Fruit fly (Drosophila melanogaster) whole organism, prepupa: ENCODE measurements around the gene Rab5.
A peak's percentile ranks its signal among the peaks of the same experiment; 100 is the strongest.

Source experiments
- Blimp-1 ChIP-seq: fragments of 200-800 bp; sonication (Bioruptor generic); optimal IDR thresholded peaks from 3 replicates; lab custom pipeline; 2017; ENCODE audit warnings: missing biosample characterization, missing genetic modification characterization, mild to moderate bottlenecking, moderate library complexity, missing genetic modification reagents
- CG10631 ChIP-seq: fragments of 200-800 bp; sonication (Bioruptor generic); optimal IDR thresholded peaks from 2 replicates; lab custom pipeline; 2016; ENCODE audit warnings: missing biosample characterization, missing genetic modification characterization
- CG10669 ChIP-seq: fragments of 200-800 bp; sonication (Bioruptor generic); optimal IDR thresholded peaks from 3 replicates; lab custom pipeline; 2018; ENCODE audit warnings: missing biosample characterization, mild to moderate bottlenecking, missing genetic modification characterization, moderate library complexity
- CG11762 ChIP-seq: fragments of 200-800 bp; sonication (Bioruptor generic); optimal IDR thresholded peaks from 3 replicates; lab custom pipeline; 2016; ENCODE audit warnings: missing biosample characterization, missing genetic modification characterization; ENCODE audit not compliant: insufficient read depth
- CG1621 ChIP-seq: fragments of 200-800 bp; sonication (Bioruptor generic); optimal IDR thresholded peaks from 3 replicates; lab custom pipeline; 2018; ENCODE audit warnings: missing biosample characterization, mild to moderate bottlenecking, missing genetic modification characterization
- CG16779 ChIP-seq: fragments of 200-800 bp; sonication (Bioruptor generic); optimal IDR thresholded peaks from 3 replicates; lab custom pipeline; 2017; ENCODE audit warnings: missing biosample characterization, mild to moderate bottlenecking, missing genetic modification characterization
- CG3032 ChIP-seq: fragments of 200-800 bp; optimal IDR thresholded peaks from 2 replicates; lab custom pipeline; 2019; ENCODE audit warnings: missing biosample characterization, mild to moderate bottlenecking, missing genetic modification characterization, moderate library complexity
- CG31627 ChIP-seq: fragments of 200-800 bp; sonication (Bioruptor generic); optimal IDR thresholded peaks from 3 replicates; lab custom pipeline; 2016; ENCODE audit warnings: missing biosample characterization, missing genetic modification characterization
- CG34406 ChIP-seq: fragments of 200-800 bp; sonication (Bioruptor generic); optimal IDR thresholded peaks from 3 replicates; lab custom pipeline; 2016; ENCODE audit warnings: missing biosample characterization, missing genetic modification characterization
- CG3919 ChIP-seq: fragments of 200-800 bp; sonication (Bioruptor generic); optimal IDR thresholded peaks from 3 replicates; lab custom pipeline; 2016; ENCODE audit warnings: missing biosample characterization, missing genetic modification characterization
- CG4318 ChIP-seq: fragments of 200-800 bp; sonication (Bioruptor generic); optimal IDR thresholded peaks from 3 replicates; lab custom pipeline; 2017; ENCODE audit warnings: missing biosample characterization, mild to moderate bottlenecking, missing genetic modification characterization
- CG6163 ChIP-seq: fragments of 200-800 bp; sonication (Bioruptor generic); IDR thresholded peaks from 3 replicates; pipeline ENCODE4 v1.3.6; 2022; ENCODE audit warnings: missing biosample characterization, missing genetic modification characterization
- CG6276 ChIP-seq: fragments of 200-800 bp; sonication (Bioruptor generic); optimal IDR thresholded peaks from 2 replicates; lab custom pipeline; 2017; ENCODE audit warnings: missing biosample characterization, mild to moderate bottlenecking, missing genetic modification characterization
- CG6808 ChIP-seq: fragments of 200-800 bp; sonication (Bioruptor generic); optimal IDR thresholded peaks from 3 replicates; lab custom pipeline; 2017; ENCODE audit warnings: missing biosample characterization, missing genetic modification characterization, mild to moderate bottlenecking, moderate library complexity, missing genetic modification reagents
- CG7368 ChIP-seq: fragments of 200-800 bp; sonication (Bioruptor generic); optimal IDR thresholded peaks from 3 replicates; lab custom pipeline; 2016; ENCODE audit warnings: missing biosample characterization, missing genetic modification characterization
- CG8119 ChIP-seq: fragments of 200-800 bp; sonication (Bioruptor generic); IDR thresholded peaks from 3 replicates; pipeline ENCODE4 v1.3.6; 2022; ENCODE audit warnings: missing biosample characterization, missing genetic modification characterization
- CG8632 ChIP-seq: fragments of 200-800 bp; sonication (Bioruptor generic); optimal IDR thresholded peaks from 3 replicates; lab custom pipeline; 2016; ENCODE audit warnings: missing biosample characterization, missing genetic modification characterization
- CG9139 ChIP-seq: fragments of 200-800 bp; sonication (Bioruptor generic); optimal IDR thresholded peaks from 3 replicates; lab custom pipeline; 2017; ENCODE audit warnings: missing biosample characterization, mild to moderate bottlenecking, missing genetic modification characterization
- Eip78C ChIP-seq: fragments of 200-800 bp; sonication (Bioruptor generic); peaks from one replicate; lab custom pipeline; 2016; ENCODE audit warnings: missing biosample characterization, missing genetic modification characterization
- Eip93F ChIP-seq: fragments of 200-800 bp; sonication (Bioruptor generic); optimal IDR thresholded peaks from 2 replicates; lab custom pipeline; 2016; ENCODE audit warnings: missing biosample characterization, mild to moderate bottlenecking, missing genetic modification characterization
- Ets21C ChIP-seq: fragments of 200-800 bp; sonication (Bioruptor generic); optimal IDR thresholded peaks from 3 replicates; lab custom pipeline; 2016; ENCODE audit warnings: missing biosample characterization, missing genetic modification characterization
- Ets96B ChIP-seq: fragments of 200-800 bp; optimal IDR thresholded peaks from 2 replicates; lab custom pipeline; 2019; ENCODE audit warnings: missing biosample characterization, mild to moderate bottlenecking, missing genetic modification characterization, moderate library complexity
- Hr38 ChIP-seq: sonication (Bioruptor generic); optimal IDR thresholded peaks from 2 replicates; lab custom pipeline; 2016; ENCODE audit warnings: missing biosample characterization, missing genetic modification characterization
- Hr39 ChIP-seq: fragments of 200-800 bp; sonication (Bioruptor generic); optimal IDR thresholded peaks from 2 replicates; lab custom pipeline; 2016; ENCODE audit warnings: missing biosample characterization, missing genetic modification characterization
- Met ChIP-seq: fragments of 200-800 bp; sonication (Bioruptor generic); optimal IDR thresholded peaks from 3 replicates; lab custom pipeline; 2016; ENCODE audit warnings: missing biosample characterization, missing genetic modification characterization
- OdsH ChIP-seq: fragments of 200-800 bp; sonication (Bioruptor generic); optimal IDR thresholded peaks from 3 replicates; lab custom pipeline; 2016; ENCODE audit warnings: missing biosample characterization, missing genetic modification characterization
- Smox ChIP-seq: fragments of 200-800 bp; sonication (Bioruptor generic); optimal IDR thresholded peaks from 3 replicates; lab custom pipeline; 2016; ENCODE audit warnings: missing biosample characterization, missing genetic modification characterization
- Sox14 ChIP-seq: fragments of 200-800 bp; sonication (Bioruptor generic); optimal IDR thresholded peaks from 3 replicates; lab custom pipeline; 2016; ENCODE audit warnings: missing biosample characterization, missing genetic modification characterization
- Sox15 ChIP-seq: fragments of 200-800 bp; sonication (Bioruptor generic); optimal IDR thresholded peaks from 3 replicates; lab custom pipeline; 2016; ENCODE audit warnings: missing biosample characterization, missing genetic modification characterization
- cyc ChIP-seq: fragments of 200-800 bp; sonication (Bioruptor generic); optimal IDR thresholded peaks from 3 replicates; lab custom pipeline; 2016; ENCODE audit warnings: missing biosample characterization, missing genetic modification characterization
- esn ChIP-seq: fragments of 200-800 bp; sonication (Bioruptor generic); optimal IDR thresholded peaks from 2 replicates; lab custom pipeline; 2016; ENCODE audit warnings: missing biosample characterization, mild to moderate bottlenecking, missing genetic modification characterization, moderate library complexity
- fd59A ChIP-seq: fragments of 200-800 bp; sonication (Bioruptor generic); optimal IDR thresholded peaks from 2 replicates; lab custom pipeline; 2017; ENCODE audit warnings: missing biosample characterization, mild to moderate bottlenecking, missing genetic modification characterization, missing genetic modification reagents
- fd85E ChIP-seq: fragments of 200-800 bp; sonication (Bioruptor generic); optimal IDR thresholded peaks from 3 replicates; lab custom pipeline; 2016; ENCODE audit warnings: missing biosample characterization, missing genetic modification characterization
- fkh ChIP-seq: fragments of 200-800 bp; sonication (Bioruptor generic); optimal IDR thresholded peaks from 3 replicates; lab custom pipeline; 2017; ENCODE audit warnings: missing biosample characterization, mild to moderate bottlenecking, missing genetic modification characterization, moderate library complexity
- lz ChIP-seq: fragments of 200-800 bp; sonication (Bioruptor generic); optimal IDR thresholded peaks from 3 replicates; lab custom pipeline; 2016; ENCODE audit warnings: missing biosample characterization, missing genetic modification characterization
- net ChIP-seq: fragments of 200-800 bp; sonication (Bioruptor generic); optimal IDR thresholded peaks from 3 replicates; lab custom pipeline; 2016; ENCODE audit warnings: missing biosample characterization, missing genetic modification characterization
- pdm3 ChIP-seq: fragments of 200-800 bp; sonication (Bioruptor generic); optimal IDR thresholded peaks from 3 replicates; lab custom pipeline; 2016; ENCODE audit warnings: missing biosample characterization, missing genetic modification characterization
- salr ChIP-seq, 2 experiments: fragments of 200-800 bp; sonication (Bioruptor generic); optimal IDR thresholded peaks; 3 replicates each; lab custom pipeline; 2016 to 2018; ENCODE audit warnings: missing biosample characterization in 2 of 2, missing genetic modification characterization in 2 of 2, mild to moderate bottlenecking in 1 of 2
- spab ChIP-seq: fragments of 200-800 bp; sonication (Bioruptor generic); optimal IDR thresholded peaks from 2 replicates; lab custom pipeline; 2017; ENCODE audit warnings: missing biosample characterization, mild to moderate bottlenecking, missing genetic modification characterization, missing genetic modification reagents
- svp ChIP-seq: fragments of 200-800 bp; sonication (Bioruptor generic); peaks from one replicate; lab custom pipeline; 2016; ENCODE audit warnings: missing biosample characterization, missing genetic modification characterization
- topi ChIP-seq: fragments of 200-800 bp; sonication (Bioruptor generic); optimal IDR thresholded peaks from 3 replicates; lab custom pipeline; 2016; ENCODE audit warnings: missing biosample characterization, missing genetic modification characterization

Gene Rab5

DNA sequence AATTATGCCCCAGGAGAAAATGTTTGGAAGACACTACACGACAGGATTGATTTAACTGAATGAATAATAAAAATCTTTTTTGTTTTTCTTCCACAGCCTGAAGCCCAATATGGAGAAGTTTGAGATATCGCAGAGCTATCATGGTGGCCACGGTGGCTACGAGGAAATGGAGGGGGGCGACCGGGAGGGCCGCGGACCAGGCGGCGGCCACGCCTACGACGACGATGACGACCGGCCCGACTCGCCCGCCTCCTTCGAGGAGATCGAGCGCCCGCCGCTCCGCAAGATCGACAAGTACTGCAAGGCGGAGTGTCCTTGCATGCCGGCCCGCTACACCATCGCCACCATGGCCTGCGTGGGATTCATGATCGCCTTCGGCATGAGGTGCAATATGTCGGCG is 39.6 kb upstream of the Rab5 start:
- TF ChIP-seq topi (GFP tag; lab: Kevin White, UChicago) = no peak
- TF ChIP-seq CG10631 = no peak
- no peak for TF ChIP-seq Hr39 (GFP tag; lab: Kevin White, UChicago)
- TF ChIP-seq CG8119 = no peak
- no peak for TF ChIP-seq Sox15 (GFP tag; lab: Kevin White, UChicago)
- no peak for TF ChIP-seq CG9139 (GFP tag; lab: Kevin White, UChicago)
- TF ChIP-seq net = no peak

DNA sequence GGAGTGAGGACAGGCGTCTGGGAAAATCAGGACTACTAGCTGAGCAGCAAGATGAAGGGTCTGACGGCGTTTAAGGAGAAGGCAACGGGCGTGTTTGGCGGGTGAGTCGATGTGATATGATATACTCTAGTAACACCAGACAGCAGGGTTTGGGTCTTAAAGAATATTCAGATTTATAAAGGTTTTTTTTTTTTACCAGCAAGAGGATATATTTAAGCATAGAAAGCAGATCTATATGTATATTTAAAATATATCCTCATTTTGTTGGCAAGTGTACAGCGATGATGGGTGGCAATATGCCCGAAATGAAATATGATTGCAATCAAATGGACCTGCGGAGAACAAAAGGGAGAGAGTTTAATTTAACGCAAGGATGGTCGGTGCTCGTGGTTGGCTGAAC is 37.1 kb upstream of the Rab5 start:
- TF ChIP-seq fd85E (GFP tag; lab: Kevin White, UChicago) (no peak), svp (GFP tag; lab: Kevin White, UChicago) (peak; percentile 41)

DNA sequence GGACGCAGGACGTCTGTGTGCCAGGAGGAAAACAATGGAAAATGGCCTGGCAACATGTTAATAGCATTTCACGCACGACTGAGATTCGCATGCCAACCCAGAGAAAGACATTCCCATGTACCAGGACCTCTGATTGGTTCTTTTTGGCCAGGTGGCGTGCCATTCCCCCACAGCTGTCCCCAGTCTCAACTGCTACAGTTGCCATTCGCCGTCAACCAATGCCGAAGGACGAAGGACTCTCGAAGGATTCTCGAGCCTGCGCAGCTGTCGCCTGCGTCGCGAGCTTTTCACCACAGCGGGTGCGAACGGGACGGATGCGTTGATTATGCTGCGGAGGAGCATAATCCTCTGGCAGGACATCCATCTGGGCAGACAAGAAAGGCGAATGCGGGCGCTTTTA is 34.8 kb upstream of the Rab5 start, which contains the start of gene VGlut:
TSS of gene VGlut (plus strand) at position 399 of the 400 bp plus-strand sequence.
- no peak for TF ChIP-seq Eip93F (GFP tag; lab: Kevin White, UChicago)
- no peak for TF ChIP-seq CG6808 (GFP tag; lab: Kevin White, UChicago)
- TF ChIP-seq Blimp-1 (GFP tag; lab: Kevin White, UChicago) = no peak
- TF ChIP-seq CG34406 (GFP tag; lab: Kevin White, UChicago) = no peak
- no peak for TF ChIP-seq CG3919 (GFP tag; lab: Kevin White, UChicago)
- no peak for TF ChIP-seq OdsH (GFP tag; lab: Kevin White, UChicago)
- no peak for TF ChIP-seq CG11762 (GFP tag; lab: Kevin White, UChicago)
- TF ChIP-seq fd85E (GFP tag; lab: Kevin White, UChicago) = no peak
- TF ChIP-seq, all 60 proteins: peak for 0

DNA sequence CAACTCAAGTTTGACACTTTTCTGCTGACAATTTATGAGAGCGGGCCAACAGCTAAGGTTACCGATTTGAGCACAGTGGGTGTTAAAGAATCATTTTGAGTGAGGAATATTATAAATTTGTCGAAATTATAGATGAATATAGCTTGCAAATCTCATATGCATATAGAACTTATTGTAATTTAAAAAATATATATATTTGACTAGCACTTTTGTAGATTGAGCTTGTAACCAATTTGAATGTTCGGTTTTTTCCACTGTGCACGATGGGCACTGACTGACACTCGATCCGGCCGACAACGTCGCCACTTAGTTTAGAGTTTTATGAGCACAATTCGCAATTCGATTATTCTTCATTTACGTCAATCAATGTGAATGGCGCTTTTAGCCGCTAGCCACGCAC is 33.4 kb upstream of the Rab5 start:
- TF ChIP-seq Blimp-1 (GFP tag; lab: Kevin White, UChicago) (no peak), Smox (GFP tag; lab: Kevin White, UChicago) (no peak), CG10631 (peak; percentile 8), CG34406 (GFP tag; lab: Kevin White, UChicago) (no peak), CG1621 (no peak), svp (GFP tag; lab: Kevin White, UChicago) (peak; percentile 55)

DNA sequence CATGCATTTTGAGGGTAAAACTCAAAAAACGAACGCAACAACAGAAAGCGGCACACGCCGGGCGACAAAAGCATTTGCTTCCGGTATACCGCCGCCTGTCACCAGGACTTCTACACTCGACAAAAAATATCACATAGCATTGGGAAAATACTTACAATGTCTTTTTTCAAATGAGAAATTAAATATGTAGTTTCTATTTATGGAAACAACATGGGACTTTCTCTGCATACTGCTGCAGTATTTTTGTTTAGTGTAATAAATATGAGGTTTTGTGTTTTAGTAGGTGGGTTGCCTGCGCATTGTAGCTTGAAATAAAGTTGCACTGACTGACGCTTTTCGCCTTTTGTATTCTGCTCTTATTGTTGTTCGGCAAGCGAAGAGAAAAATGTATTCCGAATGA is 32.0 kb upstream of the Rab5 start:
- no peak for TF ChIP-seq CG4318 (GFP tag; lab: Kevin White, UChicago)
- TF ChIP-seq spab (GFP tag; lab: Kevin White, UChicago) = no peak
- TF ChIP-seq CG6276 (GFP tag; lab: Kevin White, UChicago) = no peak
- peak; percentile 9 for TF ChIP-seq Met (GFP tag; lab: Kevin White, UChicago)
- peak; percentile 8 for TF ChIP-seq CG31627
- TF ChIP-seq lz (GFP tag; lab: Kevin White, UChicago) = peak; percentile 2
- TF ChIP-seq CG3919 (GFP tag; lab: Kevin White, UChicago) = no peak
- TF ChIP-seq Smox (GFP tag; lab: Kevin White, UChicago) = peak; percentile 26
- TF ChIP-seq CG9139 (GFP tag; lab: Kevin White, UChicago) = no peak
- no peak for TF ChIP-seq salr (GFP tag; optimal IDR thresholded peaks at IDR 0.05; lab: Kevin White, UChicago)
- no peak for TF ChIP-seq OdsH (GFP tag; lab: Kevin White, UChicago)
- TF ChIP-seq CG8632 = no peak
- no peak for TF ChIP-seq Hr38 (GFP tag; lab: Kevin White, UChicago)
- TF ChIP-seq esn = no peak
- no peak for TF ChIP-seq Ets21C (GFP tag; lab: Kevin White, UChicago)
- TF ChIP-seq Eip78C (GFP tag; lab: Kevin White, UChicago) = peak; percentile 57
- no peak for TF ChIP-seq Sox14 (GFP tag; lab: Kevin White, UChicago)
- TF ChIP-seq pdm3 (GFP tag; lab: Kevin White, UChicago) = no peak
- TF ChIP-seq fd59A (GFP tag; lab: Kevin White, UChicago) = no peak
- no peak for TF ChIP-seq CG34406 (GFP tag; lab: Kevin White, UChicago)
- TF ChIP-seq Eip93F (GFP tag; lab: Kevin White, UChicago) = no peak
- peak; percentile 57; the same call in 1 of the 3 replicates for TF ChIP-seq CG6163
- no peak for TF ChIP-seq CG16779 (tag; lab: Kevin White, UChicago)
- no peak for TF ChIP-seq fkh
- no peak for TF ChIP-seq Ets96B (tag; lab: Kevin White, UChicago)
- peak; percentile 19 for TF ChIP-seq cyc (GFP tag; lab: Kevin White, UChicago)
- TF ChIP-seq CG10669 (GFP tag; lab: Kevin White, UChicago) = peak; percentile 6
- TF ChIP-seq CG7368 = no peak
- no peak for TF ChIP-seq Blimp-1 (GFP tag; lab: Kevin White, UChicago)
- TF ChIP-seq topi (GFP tag; lab: Kevin White, UChicago) = peak; percentile 24
- TF ChIP-seq CG6808 (GFP tag; lab: Kevin White, UChicago) = no peak
- peak; percentile 4 for TF ChIP-seq CG10631
- no peak for TF ChIP-seq CG3032 (tag; lab: Kevin White, UChicago)
- no peak for TF ChIP-seq net
- peak; percentile 39 for TF ChIP-seq svp (GFP tag; lab: Kevin White, UChicago)
- TF ChIP-seq CG11762 (GFP tag; lab: Kevin White, UChicago) = no peak
